Fruit fly (Drosophila melanogaster): ENCODE data around the gene bnb.

Gene bnb

dm6 chrX:18789353-18790210 is 7.9 kb downstream of the bnb start (continued):
- no peak for TF ChIP-seq CG9876 (GFP tag; optimal IDR thresholded peaks at IDR 0.05)
- peak; percentile 21 for TF ChIP-seq CG6683 (GFP tag; optimal IDR thresholded peaks at IDR 0.05)
- TF ChIP-seq tin (GFP tag; optimal IDR thresholded peaks at IDR 0.05), result peak; percentile 49
- TF ChIP-seq Sry-δ (GFP tag; optimal IDR thresholded peaks at IDR 0.05), result no peak
- TF ChIP-seq mirr (GFP tag; optimal IDR thresholded peaks at IDR 0.05), result no peak
- TF ChIP-seq lola (GFP tag; optimal IDR thresholded peaks at IDR 0.05), result peak in 1 of 3 experiments; percentile 54
- peak; percentile 11 for TF ChIP-seq YL-1 (GFP tag; optimal IDR thresholded peaks at IDR 0.05)
- peak; percentile 40 for TF ChIP-seq Six4 (GFP tag; optimal IDR thresholded peaks at IDR 0.05)
- TF ChIP-seq kah (GFP tag; optimal IDR thresholded peaks at IDR 0.05), result no peak
- TF ChIP-seq CG18599 (GFP tag; optimal IDR thresholded peaks at IDR 0.05), result peak; percentile 69
- 0 out of 2 replicates have a peak, but pooled peaks have one; percentile 24 for TF ChIP-seq CG11247 (GFP tag; IDR thresholded peaks at IDR 0.05)
- peak in 1 of 2 experiments; percentile 70 for TF ChIP-seq crp (GFP tag; optimal IDR thresholded peaks at IDR 0.05)
- peak; percentile 30 for TF ChIP-seq CG30020 (tag; optimal IDR thresholded peaks at IDR 0.05)
- TF ChIP-seq CG8290 (GFP tag; optimal IDR thresholded peaks at IDR 0.05), result no peak
- peak in 1 of 2 experiments; percentile 44 for TF ChIP-seq CG8290 (tag; optimal IDR thresholded peaks at IDR 0.05)
- TF ChIP-seq tna (GFP tag; IDR thresholded peaks at IDR 0.05; ENCODE audit: partially characterized antibody), result no peak
- TF ChIP-seq Vsx1 (GFP tag; optimal IDR thresholded peaks at IDR 0.05), result peak; percentile 39
- TF ChIP-seq Hr78 (GFP tag; optimal IDR thresholded peaks at IDR 0.05), result peak in 1 of 2 experiments; percentile 79
- peak; percentile 27; the same call in 1 of the 2 replicates for TF ChIP-seq CG3847 (GFP tag; IDR thresholded peaks at IDR 0.05)
- peak; percentile 83 for TF ChIP-seq sr (GFP tag; IDR thresholded peaks at IDR 0.05)
- TF ChIP-seq CG34376 (GFP tag; optimal IDR thresholded peaks at IDR 0.05), result peak; percentile 15
- TF ChIP-seq Spps (tag; optimal IDR thresholded peaks at IDR 0.05), result no peak
- TF ChIP-seq Hsf (GFP tag; optimal IDR thresholded peaks at IDR 0.05), result peak; percentile 62
- TF ChIP-seq sens (GFP tag), result peak; percentile 94
- TF ChIP-seq Mad (GFP tag; optimal IDR thresholded peaks at IDR 0.05), result peak; percentile 40
- TF ChIP-seq MESR4 (GFP tag; optimal IDR thresholded peaks at IDR 0.05), result no peak
- TF ChIP-seq hkb (optimal IDR thresholded peaks at IDR 0.05), result no peak
- no peak for TF ChIP-seq hkb (GFP tag; IDR thresholded peaks at IDR 0.05)
- TF ChIP-seq CG18619 (GFP tag; optimal IDR thresholded peaks at IDR 0.05), result peak; percentile 66
- TF ChIP-seq CG4360 (GFP tag; IDR thresholded peaks at IDR 0.05), result no peak
- peak; percentile 36 for TF ChIP-seq CG1602 (GFP tag; optimal IDR thresholded peaks at IDR 0.05)
- 0 out of 2 replicates have a peak, but pooled peaks have one; percentile 17 for TF ChIP-seq CG32772 (GFP tag; IDR thresholded peaks at IDR 0.05)
- peak; percentile 85 for TF ChIP-seq CG12769 (tag; optimal IDR thresholded peaks at IDR 0.05)
- peak; percentile 19 for TF ChIP-seq CG10267 (tag; optimal IDR thresholded peaks at IDR 0.05)
- TF ChIP-seq CG32767 (GFP tag; IDR thresholded peaks at IDR 0.05), result no peak
- TF ChIP-seq CG43689 (GFP tag; IDR thresholded peaks at IDR 0.05), result no peak
- TF ChIP-seq CG7556 (GFP tag; optimal IDR thresholded peaks at IDR 0.05), result peak; percentile 85
- TF ChIP-seq Mes4 (GFP tag; optimal IDR thresholded peaks at IDR 0.05), result peak; percentile 62
- peak; percentile 20 for TF ChIP-seq CG7987 (GFP tag; optimal IDR thresholded peaks at IDR 0.05)
- TF ChIP-seq lab (GFP tag; optimal IDR thresholded peaks at IDR 0.05), result peak; percentile 75
- TF ChIP-seq bab2 (GFP tag; optimal IDR thresholded peaks at IDR 0.05), result peak; percentile 59
- TF ChIP-seq CG14014 (GFP tag; IDR thresholded peaks at IDR 0.05), result peak; percentile 39; the same call in 1 of the 2 replicates
- peak; percentile 58 for TF ChIP-seq crol (GFP tag; IDR thresholded peaks at IDR 0.05)
